Worm (Caenorhabditis elegans) whole organism, L3 larva: ENCODE data around the gene srx-28.

Experiments used
- ZK546.5 ChIP-seq: sonication (generic microtip); optimal IDR thresholded peaks from 2 replicates; lab custom pipeline; 2017; ENCODE audit warnings: missing biosample characterization, missing genetic modification characterization
- aly-2 ChIP-seq: fragments of 150-350 bp; optimal IDR thresholded peaks from 2 replicates; lab custom pipeline; 2014; ENCODE audit warnings: missing biosample characterization, missing genetic modification characterization
- ceh-16 ChIP-seq: sonication (generic microtip); optimal IDR thresholded peaks from 2 replicates; lab custom pipeline; 2017; ENCODE audit warnings: missing biosample characterization, missing genetic modification characterization
- ceh-9 ChIP-seq: sonication (generic microtip); optimal IDR thresholded peaks from 2 replicates; lab custom pipeline; 2018; ENCODE audit warnings: missing biosample characterization, missing genetic modification characterization
- egl-5 ChIP-seq: fragments of 150-350 bp; optimal IDR thresholded peaks from 2 replicates; lab custom pipeline; 2017; ENCODE audit warnings: missing biosample characterization, missing genetic modification reagents, missing genetic modification characterization, inconsistent platforms
- elt-3 ChIP-seq, 3 experiments: fragments of 150-350 bp in 1 of 3; sonication (generic microtip) in 2 of 3; optimal IDR thresholded peaks; 2 replicates in 2 of 3; 4 replicates in 1 of 3; lab custom pipeline; 2014 to 2017; ENCODE audit warnings: missing biosample characterization in 3 of 3, missing genetic modification characterization in 3 of 3
- fkh-10 ChIP-seq: sonication (generic microtip); optimal IDR thresholded peaks from 2 replicates; lab custom pipeline; 2017; ENCODE audit warnings: missing biosample characterization, missing genetic modification reagents, missing genetic modification characterization
- nhr-12 ChIP-seq: fragments of 150-350 bp; optimal IDR thresholded peaks from 2 replicates; lab custom pipeline; 2014; ENCODE audit warnings: missing biosample characterization, missing genetic modification characterization
- nhr-76 ChIP-seq: fragments of 150-350 bp; sonication (generic microtip); optimal IDR thresholded peaks from 5 replicates; lab custom pipeline; 2014; ENCODE audit warnings: missing biosample characterization, missing genetic modification characterization
- nhr-77 ChIP-seq: fragments of 150-350 bp; optimal IDR thresholded peaks from 2 replicates; lab custom pipeline; 2014; ENCODE audit warnings: missing biosample characterization, missing genetic modification characterization
- skn-1 ChIP-seq: fragments of 150-350 bp; optimal IDR thresholded peaks from 2 replicates; lab custom pipeline; 2014; ENCODE audit warnings: missing biosample characterization, missing genetic modification characterization
- tbx-2 ChIP-seq: sonication (generic microtip); optimal IDR thresholded peaks from 2 replicates; lab custom pipeline; 2016; ENCODE audit warnings: mild to moderate bottlenecking, missing genetic modification characterization, missing compliant biosample characterization
- unc-62 ChIP-seq: fragments of 150-350 bp; sonication (generic microtip); optimal IDR thresholded peaks from 4 replicates; lab custom pipeline; 2014; ENCODE audit warnings: missing biosample characterization, missing genetic modification reagents, missing genetic modification characterization
- ztf-11 ChIP-seq: fragments of 150-350 bp; optimal IDR thresholded peaks from 2 replicates; lab custom pipeline; 2014; ENCODE audit warnings: missing biosample characterization, missing genetic modification characterization

DNA sequence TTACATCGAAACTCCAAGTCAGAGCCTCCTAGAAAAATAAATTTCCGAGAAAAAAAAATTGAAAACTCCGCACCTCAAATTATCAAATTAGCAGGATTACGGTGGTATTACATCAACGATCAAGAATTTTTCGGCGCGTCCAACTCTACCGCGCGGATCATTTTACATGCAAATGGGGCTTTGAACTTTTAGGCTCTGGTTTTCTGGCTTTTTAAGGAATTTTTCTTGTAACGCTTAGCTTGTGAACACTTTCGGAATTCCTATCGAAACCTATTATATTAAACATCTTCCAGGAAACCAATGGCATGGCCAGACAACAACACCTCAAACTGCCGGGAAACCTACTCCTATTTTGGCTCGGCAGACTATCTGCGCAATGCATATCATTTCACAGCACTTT, 14.5 kb upstream of the srx-28 start, which contains the start of gene srh-56:
- no peak for TF ChIP-seq nhr-77
- TF ChIP-seq aly-2 (tag; lab: Kevin White, UChicago): no peak
- TF ChIP-seq ztf-11 (tag; lab: Kevin White, UChicago): no peak
- TF ChIP-seq ZK546.5 (tag; lab: Kevin White, UChicago): no peak
- no peak for TF ChIP-seq egl-5
- no peak for TF ChIP-seq tbx-2 (tag; lab: Kevin White, UChicago)
- TF ChIP-seq elt-3 (tag; optimal IDR thresholded peaks at IDR 0.05; lab: Kevin White, UChicago): no peak
- no peak for TF ChIP-seq unc-62 (GFP tag; lab: Kevin White, UChicago)
- TF ChIP-seq ceh-9: no peak
- no peak for TF ChIP-seq fkh-10 (GFP tag; lab: Kevin White, UChicago)
- TF ChIP-seq nhr-76 (tag; lab: Kevin White, UChicago): no peak
- no peak for TF ChIP-seq skn-1 (tag; lab: Kevin White, UChicago)
- no peak for TF ChIP-seq nhr-12
- TF ChIP-seq ceh-16: no peak
